Worm (Caenorhabditis elegans) whole organism, L4/young adult: ENCODE data around the gene F53H4.2.

Experiments used
- dao-5 ChIP-seq: sonication (generic microtip); optimal IDR thresholded peaks from 2 replicates; lab custom pipeline; 2016; ENCODE audit warnings: missing genotype, missing genetic modification characterization, moderate library complexity, missing compliant biosample characterization
- him-1 ChIP-seq: sonication (generic microtip); optimal IDR thresholded peaks from 2 replicates; lab custom pipeline; 2016; ENCODE audit warnings: missing genotype, missing genetic modification reagents, missing genetic modification characterization, missing compliant biosample characterization

- TF ChIP-seq dao-5 (tag; lab: Kevin White, UChicago) (no peak), him-1 (tag; lab: Kevin White, UChicago) (no peak)
Measured at ce11 chrX:15881027-15881426, 24.1 kb downstream of the F53H4.2 start.
